Fruit fly (Drosophila melanogaster): ENCODE measurements around the gene hec.

The hec gene

DNA sequence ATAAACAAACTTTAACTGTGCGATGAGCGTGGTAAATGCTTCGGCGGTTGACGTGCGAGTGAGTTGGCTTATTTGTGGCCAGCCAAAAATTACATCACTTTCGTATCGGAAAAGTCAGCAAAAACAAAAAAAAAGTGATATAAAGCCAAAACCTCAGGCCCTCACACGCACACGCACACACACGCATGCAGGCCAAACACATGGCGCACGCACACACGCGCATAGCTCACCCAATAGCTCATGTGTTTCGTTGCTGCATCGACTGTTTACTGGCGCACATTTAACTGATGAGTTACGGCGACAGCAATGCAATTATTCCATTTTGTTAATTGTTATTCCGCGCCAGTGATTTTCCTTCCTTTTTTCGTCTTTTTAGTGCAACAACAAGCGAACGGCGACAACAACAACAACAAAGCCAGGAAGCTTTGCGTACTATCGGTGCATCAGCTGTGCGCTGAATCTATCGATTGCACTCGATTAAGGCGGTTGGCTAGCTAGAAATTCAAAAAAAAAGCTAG lies 54.1 kb downstream of the hec start, which contains the start of gene Flad1 (continued):
- TF ChIP-seq CG3065 (GFP tag; optimal IDR thresholded peaks at IDR 0.05) = no peak
- TF ChIP-seq B-H2 (GFP tag; optimal IDR thresholded peaks at IDR 0.05) = no peak
- TF ChIP-seq Nf-YB (GFP tag; optimal IDR thresholded peaks at IDR 0.05) = no peak
- TF ChIP-seq BtbVII (GFP tag; optimal IDR thresholded peaks at IDR 0.05) = no peak
- 0 out of 3 replicates have a peak, but pooled peaks have one; percentile 39 for TF ChIP-seq vnd (GFP tag; IDR thresholded peaks at IDR 0.05; ENCODE audit: partially characterized antibody)
- TF ChIP-seq ranshi (GFP tag; IDR thresholded peaks at IDR 0.05) = no peak
- TF ChIP-seq otp (GFP tag; IDR thresholded peaks at IDR 0.05) = no peak
- TF ChIP-seq Atf6 (GFP tag; IDR thresholded peaks at IDR 0.05) = no peak
- TF ChIP-seq kah (GFP tag; optimal IDR thresholded peaks at IDR 0.05) = no peak
- TF ChIP-seq hth (optimal IDR thresholded peaks at IDR 0.05) = no peak
- TF ChIP-seq CG30020 (tag; optimal IDR thresholded peaks at IDR 0.05) = no peak
- no peak for TF ChIP-seq CG10565 (GFP tag; optimal IDR thresholded peaks at IDR 0.05)
- TF ChIP-seq nom (GFP tag; optimal IDR thresholded peaks at IDR 0.05) = peak; percentile 8
- no peak for TF ChIP-seq CrebB (tag; optimal IDR thresholded peaks at IDR 0.05)
- TF ChIP-seq Vsx1 (GFP tag; optimal IDR thresholded peaks at IDR 0.05) = no peak
- no peak for TF ChIP-seq Drgx (GFP tag; IDR thresholded peaks at IDR 0.05)
- TF ChIP-seq sc (optimal IDR thresholded peaks at IDR 0.05) = no peak
- TF ChIP-seq sc (GFP tag; optimal IDR thresholded peaks at IDR 0.05) = no peak
- TF ChIP-seq CG7556 (GFP tag; optimal IDR thresholded peaks at IDR 0.05) = no peak
- TF ChIP-seq phol (tag; optimal IDR thresholded peaks at IDR 0.05) = no peak
- no peak for TF ChIP-seq az2 (GFP tag; optimal IDR thresholded peaks at IDR 0.05)
- TF ChIP-seq sna (GFP tag; IDR thresholded peaks at IDR 0.05; ENCODE audit: partially characterized antibody) = 0 out of 2 replicates have a peak, but pooled peaks have one; percentile 36
- TF ChIP-seq Pdp1 (GFP tag; optimal IDR thresholded peaks at IDR 0.05) = peak in 1 of 2 experiments; percentile 97
- no peak for TF ChIP-seq CG7745 (tag; optimal IDR thresholded peaks at IDR 0.05)
- TF ChIP-seq amos (GFP tag; IDR thresholded peaks at IDR 0.05; ENCODE audit: partially characterized antibody) = peak; percentile 57; the same call in 1 of the 2 replicates
- TF ChIP-seq CG2875 (GFP tag; optimal IDR thresholded peaks at IDR 0.05) = no peak
- peak; percentile 0 to 87 for TF ChIP-seq crp (GFP tag; optimal IDR thresholded peaks at IDR 0.05)
- no peak for TF ChIP-seq dpn (GFP tag; optimal IDR thresholded peaks at IDR 0.05)
- TF ChIP-seq zf30C (GFP tag; optimal IDR thresholded peaks at IDR 0.05) = no peak
- TF ChIP-seq Hmr (GFP tag; optimal IDR thresholded peaks at IDR 0.05) = no peak
- no peak for TF ChIP-seq ham (GFP tag; IDR thresholded peaks at IDR 0.05)
- no peak for TF ChIP-seq CG15479 (GFP tag; optimal IDR thresholded peaks at IDR 0.05)
- TF ChIP-seq Spps (tag; optimal IDR thresholded peaks at IDR 0.05) = no peak
- no peak for TF ChIP-seq CG31365 (tag; optimal IDR thresholded peaks at IDR 0.05)
- TF ChIP-seq CG12299 (tag; optimal IDR thresholded peaks at IDR 0.05) = no peak
- TF ChIP-seq Max (GFP tag; optimal IDR thresholded peaks at IDR 0.05) = peak; percentile 19
- TF ChIP-seq Aef1 (GFP tag; IDR thresholded peaks at IDR 0.05) = no peak; the same call in 2 of the 3 replicates
- TF ChIP-seq CG6813 (GFP tag; optimal IDR thresholded peaks at IDR 0.05) = no peak
- peak; percentile 93 for TF ChIP-seq CG4360 (GFP tag; IDR thresholded peaks at IDR 0.05)
- peak; percentile 25; the same call in 1 of the 3 replicates for TF ChIP-seq CG34422 (GFP tag; IDR thresholded peaks at IDR 0.05)
- TF ChIP-seq fru (optimal IDR thresholded peaks at IDR 0.05) = no peak
- peak; percentile 79 for TF ChIP-seq Sry-β (GFP tag; optimal IDR thresholded peaks at IDR 0.05)
- TF ChIP-seq luna (GFP tag; optimal IDR thresholded peaks at IDR 0.05) = no peak
- TF ChIP-seq CG18764 (GFP tag; optimal IDR thresholded peaks at IDR 0.05) = no peak
- no peak for TF ChIP-seq lilli (GFP tag; optimal IDR thresholded peaks at IDR 0.05)
- no peak for TF ChIP-seq CG15601 (tag; optimal IDR thresholded peaks at IDR 0.05)
- peak; percentile 45 for TF ChIP-seq Sry-δ (GFP tag; optimal IDR thresholded peaks at IDR 0.05)
- TF ChIP-seq ash1 (GFP tag; optimal IDR thresholded peaks at IDR 0.05) = no peak
- peak; percentile 71 for TF ChIP-seq twi (tag; optimal IDR thresholded peaks at IDR 0.05)
- TF ChIP-seq CG1024 (GFP tag; IDR thresholded peaks at IDR 0.05) = no peak

Data from whole organism, embryonic.